Worm (Caenorhabditis elegans) whole organism, early embryonic: ENCODE results near the gene str-160.

ENCODE experiments used
- F13C5.2 ChIP-seq: sonication (generic microtip); optimal IDR thresholded peaks from 2 replicates; lab custom pipeline; 2017; ENCODE audit warnings: mild to moderate bottlenecking, missing genetic modification characterization, inconsistent platforms, missing compliant biosample characterization
- ama-1 ChIP-seq: fragments of 150-350 bp; optimal IDR thresholded peaks from 2 replicates; lab custom pipeline; 2014
- ceh-36 ChIP-seq: sonication (generic microtip); optimal IDR thresholded peaks from 2 replicates; lab custom pipeline; 2016; ENCODE audit warnings: missing genetic modification characterization, inconsistent platforms, missing compliant biosample characterization
- ets-7 ChIP-seq: sonication (generic microtip); optimal IDR thresholded peaks from 2 replicates; lab custom pipeline; 2016; ENCODE audit warnings: missing genotype, missing genetic modification characterization, missing compliant biosample characterization
- flt-1 ChIP-seq: fragments of 200-800 bp; sonication (Bioruptor generic); IDR thresholded peaks from 2 replicates; pipeline ENCODE4 v1.3.6; 2022; ENCODE audit warnings: missing genetic modification characterization, missing compliant biosample characterization
- hmg-4 ChIP-seq: fragments of 200-800 bp; sonication (Bioruptor generic); optimal IDR thresholded peaks from 2 replicates; lab custom pipeline; 2018; ENCODE audit warnings: mild to moderate bottlenecking, missing genetic modification characterization, missing compliant biosample characterization
- hnd-1 ChIP-seq: sonication (generic microtip); optimal IDR thresholded peaks from 2 replicates; lab custom pipeline; 2016; ENCODE audit warnings: missing genetic modification characterization, missing compliant biosample characterization
- scrt-1 ChIP-seq: fragments of 200-800 bp; sonication (Bioruptor generic); IDR thresholded peaks from 2 replicates; pipeline ENCODE4 v1.3.6; 2022; ENCODE audit warnings: missing genetic modification characterization, missing compliant biosample characterization
- sea-1 ChIP-seq: fragments of 200-800 bp; sonication (Bioruptor generic); conservative IDR thresholded peaks from 2 replicates; pipeline ENCODE4 v1.3.6; 2022; ENCODE audit warnings: missing genetic modification characterization, missing compliant biosample characterization
- tbx-37 ChIP-seq: fragments of 200-800 bp; sonication (Bioruptor generic); conservative IDR thresholded peaks from 2 replicates; pipeline ENCODE4 v1.3.6; 2022; ENCODE audit warnings: missing genetic modification reagents, missing genetic modification characterization, missing compliant biosample characterization
- tra-4 ChIP-seq: sonication (generic microtip); optimal IDR thresholded peaks from 2 replicates; lab custom pipeline; 2017; ENCODE audit warnings: missing genetic modification characterization, missing compliant biosample characterization

- TF ChIP-seq F13C5.2 (tag; lab: Kevin White, UChicago) (no peak), sea-1 (GFP tag; lab: Robert Waterston, UW) (no peak), tra-4 (tag; lab: Kevin White, UChicago) (no peak), hnd-1 (no peak), ama-1 (lab: Kevin White, UChicago) (no peak), hmg-4 (GFP tag; lab: Kevin White, UChicago) (no peak), tbx-37 (no peak), ets-7 (no peak), flt-1 (no peak), ceh-36 (tag; lab: Kevin White, UChicago) (no peak), scrt-1 (GFP tag; lab: Robert Waterston, UW) (no peak)
Observed at ce11 chrV:1734569-1734968, at the start of gene str-160.
